Fruit fly (Drosophila melanogaster) whole organism, prepupa: Measurements from ENCODE around the gene CG31933.

Experiments
- CG11294 ChIP-seq: fragments of 200-800 bp; sonication (Bioruptor generic); IDR thresholded peaks from 2 replicates; pipeline ENCODE4 v1.3.6; 2022; ENCODE audit warnings: missing biosample characterization, missing genetic modification characterization
- CG11902 ChIP-seq: fragments of 200-800 bp; sonication (Bioruptor generic); optimal IDR thresholded peaks from 3 replicates; lab custom pipeline; 2016; ENCODE audit warnings: missing biosample characterization, missing genetic modification characterization
- CG32006 ChIP-seq: fragments of 200-800 bp; sonication (Bioruptor generic); optimal IDR thresholded peaks from 3 replicates; lab custom pipeline; 2017; ENCODE audit warnings: missing biosample characterization, mild to moderate bottlenecking, missing genetic modification characterization
- CG4318 ChIP-seq: fragments of 200-800 bp; sonication (Bioruptor generic); optimal IDR thresholded peaks from 3 replicates; lab custom pipeline; 2017; ENCODE audit warnings: missing biosample characterization, mild to moderate bottlenecking, missing genetic modification characterization
- CG8319 ChIP-seq: fragments of 200-800 bp; sonication (Bioruptor generic); optimal IDR thresholded peaks from 3 replicates; lab custom pipeline; 2016; ENCODE audit warnings: missing biosample characterization, missing genetic modification characterization
- Gug ChIP-seq: fragments of 200-800 bp; sonication (Bioruptor generic); IDR thresholded peaks from 2 replicates; pipeline ENCODE4 v1.3.6; 2022; ENCODE audit warnings: missing biosample characterization, missing genetic modification characterization
- Met ChIP-seq: fragments of 200-800 bp; sonication (Bioruptor generic); optimal IDR thresholded peaks from 3 replicates; lab custom pipeline; 2016; ENCODE audit warnings: missing biosample characterization, missing genetic modification characterization
- OdsH ChIP-seq: fragments of 200-800 bp; sonication (Bioruptor generic); optimal IDR thresholded peaks from 3 replicates; lab custom pipeline; 2016; ENCODE audit warnings: missing biosample characterization, missing genetic modification characterization
- achi ChIP-seq: fragments of 200-800 bp; sonication (Bioruptor generic); optimal IDR thresholded peaks from 3 replicates; lab custom pipeline; 2016; ENCODE audit warnings: missing biosample characterization, missing genetic modification characterization
- acj6 ChIP-seq: fragments of 200-800 bp; sonication (Bioruptor generic); optimal IDR thresholded peaks from 3 replicates; lab custom pipeline; 2016; ENCODE audit warnings: missing biosample characterization, missing genetic modification characterization
- cyc ChIP-seq: fragments of 200-800 bp; sonication (Bioruptor generic); optimal IDR thresholded peaks from 3 replicates; lab custom pipeline; 2016; ENCODE audit warnings: missing biosample characterization, missing genetic modification characterization
- dac ChIP-seq: fragments of 200-800 bp; sonication (Bioruptor generic); optimal IDR thresholded peaks from 2 replicates; lab custom pipeline; 2017; ENCODE audit warnings: missing biosample characterization, mild to moderate bottlenecking, missing genetic modification characterization
- dsx ChIP-seq: fragments of 200-800 bp; optimal IDR thresholded peaks from 3 replicates; lab custom pipeline; 2019; ENCODE audit warnings: missing biosample characterization, mild to moderate bottlenecking, missing genetic modification characterization, moderate library complexity; ENCODE audit not compliant: poor library complexity, severe bottlenecking
- esn ChIP-seq: fragments of 200-800 bp; sonication (Bioruptor generic); optimal IDR thresholded peaks from 2 replicates; lab custom pipeline; 2016; ENCODE audit warnings: missing biosample characterization, mild to moderate bottlenecking, missing genetic modification characterization, moderate library complexity
- fd59A ChIP-seq: fragments of 200-800 bp; sonication (Bioruptor generic); optimal IDR thresholded peaks from 2 replicates; lab custom pipeline; 2017; ENCODE audit warnings: missing biosample characterization, mild to moderate bottlenecking, missing genetic modification characterization, missing genetic modification reagents
- fkh ChIP-seq: fragments of 200-800 bp; sonication (Bioruptor generic); optimal IDR thresholded peaks from 3 replicates; lab custom pipeline; 2017; ENCODE audit warnings: missing biosample characterization, mild to moderate bottlenecking, missing genetic modification characterization, moderate library complexity
- net ChIP-seq: fragments of 200-800 bp; sonication (Bioruptor generic); optimal IDR thresholded peaks from 3 replicates; lab custom pipeline; 2016; ENCODE audit warnings: missing biosample characterization, missing genetic modification characterization
- ss ChIP-seq, 2 experiments: fragments of 200-800 bp; sonication (Bioruptor generic); optimal IDR thresholded peaks; 2 replicates in 1 of 2; 3 replicates in 1 of 2; lab custom pipeline; 2017 to 2018; ENCODE audit warnings: mild to moderate bottlenecking in 2 of 2, missing biosample characterization in 2 of 2, missing genetic modification characterization in 2 of 2, moderate library complexity in 1 of 2
- vri ChIP-seq: fragments of 200-800 bp; sonication (Bioruptor generic); optimal IDR thresholded peaks from 3 replicates; lab custom pipeline; 2016; ENCODE audit warnings: missing biosample characterization, mild to moderate bottlenecking, missing genetic modification characterization

Gene CG31933

DNA sequence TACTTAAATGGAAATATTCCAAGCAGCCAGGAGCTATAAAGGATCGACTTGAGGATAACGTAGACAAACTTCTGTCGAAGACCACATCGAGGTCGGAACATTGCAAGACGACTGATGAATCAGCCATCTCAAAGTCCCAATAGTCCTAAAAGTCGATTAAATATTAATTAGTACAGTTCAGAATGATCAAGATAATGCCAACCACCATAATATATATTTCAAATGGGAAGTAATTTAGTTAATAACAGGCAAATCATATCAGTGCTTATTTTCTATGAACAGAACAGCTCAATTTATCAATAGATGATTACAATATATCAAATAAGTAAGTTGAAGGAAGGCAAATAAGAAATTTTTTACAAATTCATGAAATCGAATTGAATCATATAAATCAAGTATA is 32.9 kb downstream of the CG31933 start, which contains the start of gene Gr22d:
Gene Gr22d, minus strand, starts transcription at position 101 of the 400 bp plus-strand sequence.
- TF ChIP-seq dsx (GFP tag; lab: Kevin White, UChicago) (no peak), Gug (GFP tag; lab: Robert Waterston, UW) (no peak), OdsH (no peak), cyc (GFP tag; lab: Kevin White, UChicago) (no peak), CG11902 (GFP tag; lab: Kevin White, UChicago) (no peak), fkh (GFP tag; lab: Kevin White, UChicago) (no peak), net (GFP tag; lab: Kevin White, UChicago) (no peak), CG4318 (GFP tag; lab: Kevin White, UChicago) (no peak), achi (GFP tag; lab: Kevin White, UChicago) (no peak), CG8319 (GFP tag; lab: Kevin White, UChicago) (no peak), CG11294 (GFP tag; lab: Robert Waterston, UW) (no peak), dac (GFP tag; lab: Kevin White, UChicago) (no peak)

DNA sequence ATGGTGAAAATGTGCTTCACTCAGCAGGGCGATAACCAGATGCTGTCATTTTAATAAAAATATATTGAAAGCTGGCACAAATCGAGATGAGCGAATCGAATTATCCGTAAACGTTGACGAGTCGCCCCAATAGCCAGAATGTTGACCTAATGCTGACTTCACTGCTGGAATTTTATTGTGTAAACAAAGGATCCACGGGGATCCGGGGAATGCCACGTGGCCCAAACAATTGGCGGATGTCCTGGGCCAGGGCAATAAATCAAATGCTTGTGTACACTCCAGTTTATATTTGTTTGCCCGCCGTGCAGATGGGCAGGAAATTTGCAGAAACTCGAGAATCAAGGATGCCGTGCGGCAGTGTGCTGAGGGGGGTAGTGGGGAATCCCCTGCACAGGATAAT is 35.2 kb downstream of the CG31933 start:
- TF ChIP-seq esn (GFP tag; lab: Kevin White, UChicago) (no peak), CG4318 (GFP tag; lab: Kevin White, UChicago) (no peak), fkh (GFP tag; lab: Kevin White, UChicago) (no peak), Met (GFP tag; lab: Kevin White, UChicago) (no peak), fd59A (no peak), ss (GFP tag; optimal IDR thresholded peaks at IDR 0.05; lab: Kevin White, UChicago) (no peak), vri (GFP tag; lab: Kevin White, UChicago) (no peak), CG32006 (GFP tag; lab: Kevin White, UChicago) (no peak)

DNA sequence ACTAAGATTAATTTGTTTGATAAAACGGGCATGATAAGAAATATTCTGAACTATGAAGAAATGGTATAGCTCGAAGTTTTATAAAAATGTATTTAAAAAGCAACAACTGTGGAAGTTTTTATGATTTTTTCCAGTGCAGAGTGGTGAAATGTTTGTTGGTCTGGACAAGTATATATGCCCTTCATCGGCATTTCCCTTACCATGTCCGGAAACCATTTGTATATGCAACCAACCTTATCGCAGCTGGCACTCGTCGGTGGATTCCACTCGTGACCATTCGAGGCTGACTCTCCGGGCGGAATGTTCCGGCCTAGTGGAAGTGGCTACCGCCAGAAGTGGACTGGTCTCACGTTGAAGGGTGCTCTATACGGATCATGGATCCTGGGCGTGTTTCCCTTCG is 39.4 kb downstream of the CG31933 start, which contains the start of gene Gr22e:
Gene Gr22e, plus strand, starts transcription at position 301 of the 400 bp plus-strand sequence.
- TF ChIP-seq net (GFP tag; lab: Kevin White, UChicago) (no peak), acj6 (no peak)
